Fruit fly (Drosophila melanogaster) whole organism, embryonic: Measurements from ENCODE around the gene Ppt2.

Source experiments
- Abd-B ChIP-seq: fragments of 200-800 bp; sonication (Bioruptor generic); optimal IDR thresholded peaks from 2 replicates; lab custom pipeline; 2018; ENCODE audit warnings: missing biosample characterization, mild to moderate bottlenecking, missing genetic modification characterization, moderate library complexity
- B-H1 ChIP-seq: fragments of 200-800 bp; sonication (Bioruptor generic); IDR thresholded peaks from 3 replicates; pipeline ENCODE4 v1.3.6; 2022; ENCODE audit warnings: missing biosample characterization, missing genetic modification characterization
- C15 ChIP-seq: fragments of 200-800 bp; sonication (Bioruptor generic); IDR thresholded peaks from 3 replicates; pipeline ENCODE4 v1.3.6; 2022; ENCODE audit warnings: missing biosample characterization, missing genetic modification characterization
- CG10431 ChIP-seq: fragments of 200-800 bp; sonication (Bioruptor generic); optimal IDR thresholded peaks from 3 replicates; lab custom pipeline; 2018; ENCODE audit warnings: missing biosample characterization, mild to moderate bottlenecking, missing genetic modification characterization
- CG12155 ChIP-seq: fragments of 200-800 bp; sonication (Bioruptor generic); optimal IDR thresholded peaks from 3 replicates; lab custom pipeline; 2016; ENCODE audit warnings: missing biosample characterization, missing genetic modification characterization
- CG12769 ChIP-seq: fragments of 200-800 bp; sonication (Bioruptor generic); optimal IDR thresholded peaks from 2 replicates; lab custom pipeline; 2019; ENCODE audit warnings: missing biosample characterization, mild to moderate bottlenecking, missing genetic modification characterization, moderate library complexity
- CG13287 ChIP-seq: fragments of 200-800 bp; sonication (Bioruptor generic); IDR thresholded peaks from 2 replicates; pipeline ENCODE4 v1.3.6; 2022; ENCODE audit warnings: missing biosample characterization, missing genetic modification characterization; ENCODE audit not compliant: partially characterized antibody
- CG13624 ChIP-seq: fragments of 200-800 bp; sonication (Bioruptor generic); optimal IDR thresholded peaks from 2 replicates; lab custom pipeline; 2016; ENCODE audit warnings: missing biosample characterization, missing genetic modification characterization
- CG13894 ChIP-seq: fragments of 200-800 bp; sonication (Bioruptor generic); optimal IDR thresholded peaks from 3 replicates; lab custom pipeline; 2018; ENCODE audit warnings: missing biosample characterization, mild to moderate bottlenecking, missing genetic modification characterization, moderate library complexity
- CG14050 ChIP-seq: fragments of 200-800 bp; sonication (Bioruptor generic); IDR thresholded peaks from 3 replicates; pipeline ENCODE4 v1.3.6; 2022; ENCODE audit warnings: missing biosample characterization, missing genetic modification characterization
- CG14441 ChIP-seq: fragments of 200-800 bp; sonication (Bioruptor generic); IDR thresholded peaks from 2 replicates; pipeline ENCODE4 v1.3.6; 2022; ENCODE audit warnings: missing biosample characterization, missing genetic modification characterization
- CG15479 ChIP-seq: fragments of 200-800 bp; sonication (Bioruptor generic); optimal IDR thresholded peaks from 3 replicates; lab custom pipeline; 2019; ENCODE audit warnings: missing biosample characterization, mild to moderate bottlenecking, missing genetic modification characterization, moderate library complexity
- CG1647 ChIP-seq: fragments of 200-800 bp; sonication (Bioruptor generic); optimal IDR thresholded peaks from 3 replicates; lab custom pipeline; 2016; ENCODE audit warnings: missing biosample characterization, missing genetic modification characterization
- CG18599 ChIP-seq: fragments of 200-800 bp; sonication (Bioruptor generic); optimal IDR thresholded peaks from 3 replicates; lab custom pipeline; 2017; ENCODE audit warnings: missing biosample characterization, missing genetic modification characterization, mild to moderate bottlenecking, moderate library complexity, missing genetic modification reagents
- CG2120 ChIP-seq: fragments of 200-800 bp; sonication (Bioruptor generic); optimal IDR thresholded peaks from 3 replicates; lab custom pipeline; 2016; ENCODE audit warnings: missing biosample characterization, missing genetic modification characterization
- CG2875 ChIP-seq: fragments of 200-800 bp; sonication (Bioruptor generic); optimal IDR thresholded peaks from 2 replicates; lab custom pipeline; 2017; ENCODE audit warnings: missing biosample characterization, mild to moderate bottlenecking, missing genetic modification characterization, missing genetic modification reagents
- CG30020 ChIP-seq: fragments of 200-800 bp; optimal IDR thresholded peaks from 2 replicates; lab custom pipeline; 2019; ENCODE audit warnings: missing biosample characterization, mild to moderate bottlenecking, missing genetic modification characterization, moderate library complexity
- CG30403 ChIP-seq: fragments of 200-800 bp; sonication (Bioruptor generic); optimal IDR thresholded peaks from 3 replicates; lab custom pipeline; 2016; ENCODE audit warnings: missing biosample characterization, missing genetic modification characterization
- CG32767 ChIP-seq: fragments of 200-800 bp; sonication (Bioruptor generic); IDR thresholded peaks from 2 replicates; pipeline ENCODE4 v1.3.6; 2022; ENCODE audit warnings: missing biosample characterization, missing genetic modification characterization
- CG4730 ChIP-seq: fragments of 200-800 bp; sonication (Bioruptor generic); IDR thresholded peaks from 2 replicates; pipeline ENCODE4 v1.3.6; 2022; ENCODE audit warnings: missing biosample characterization, missing genetic modification characterization
- CG6254 ChIP-seq: fragments of 200-800 bp; sonication (Bioruptor generic); optimal IDR thresholded peaks from 3 replicates; lab custom pipeline; 2017; ENCODE audit warnings: mild to moderate bottlenecking, missing biosample characterization, missing genetic modification reagents, missing genetic modification characterization
- CG6654 ChIP-seq: fragments of 200-800 bp; sonication (Bioruptor generic); optimal IDR thresholded peaks from 2 replicates; lab custom pipeline; 2017; ENCODE audit warnings: missing biosample characterization, mild to moderate bottlenecking, missing genetic modification characterization
- CG8281 ChIP-seq: fragments of 200-800 bp; sonication (Bioruptor generic); optimal IDR thresholded peaks from 2 replicates; lab custom pipeline; 2018; ENCODE audit warnings: missing biosample characterization, mild to moderate bottlenecking, missing genetic modification characterization, moderate library complexity
- CG8290 ChIP-seq, 3 experiments: fragments of 200-800 bp; sonication (Bioruptor generic); optimal IDR thresholded peaks; 2 replicates each; lab custom pipeline; 2016 to 2019; ENCODE audit warnings: missing biosample characterization in 3 of 3, missing genetic modification characterization in 3 of 3, mild to moderate bottlenecking in 2 of 3, moderate library complexity in 1 of 3
- CG8388 ChIP-seq: fragments of 200-800 bp; sonication (Bioruptor generic); optimal IDR thresholded peaks from 2 replicates; lab custom pipeline; 2019; ENCODE audit warnings: missing biosample characterization, mild to moderate bottlenecking, missing genetic modification characterization, moderate library complexity
- CG8765 ChIP-seq: fragments of 200-800 bp; sonication (Bioruptor generic); IDR thresholded peaks from 2 replicates; pipeline ENCODE4 v1.3.6; 2022; ENCODE audit warnings: missing biosample characterization, missing genetic modification characterization
- CG9215 ChIP-seq: fragments of 200-800 bp; sonication (Bioruptor generic); IDR thresholded peaks from 2 replicates; pipeline ENCODE4 v1.3.6; 2022; ENCODE audit warnings: missing biosample characterization, missing genetic modification characterization
- CrebB ChIP-seq: fragments of 200-800 bp; sonication (Bioruptor generic); optimal IDR thresholded peaks from 3 replicates; lab custom pipeline; 2018; ENCODE audit warnings: missing biosample characterization, mild to moderate bottlenecking, missing genetic modification characterization
- D19A ChIP-seq: fragments of 200-800 bp; optimal IDR thresholded peaks from 3 replicates; lab custom pipeline; 2019; ENCODE audit warnings: missing biosample characterization, mild to moderate bottlenecking, missing genetic modification characterization, moderate library complexity
- Dp ChIP-seq: fragments of 200-800 bp; sonication (Bioruptor generic); optimal IDR thresholded peaks from 2 replicates; lab custom pipeline; 2018; ENCODE audit warnings: missing biosample characterization, mild to moderate bottlenecking, missing genetic modification characterization, moderate library complexity
- HLHmδ ChIP-seq: fragments of 200-800 bp; sonication (Bioruptor generic); optimal IDR thresholded peaks from 2 replicates; lab custom pipeline; 2018; ENCODE audit warnings: missing biosample characterization, mild to moderate bottlenecking, missing genetic modification characterization, moderate library complexity
- Sry-β ChIP-seq: fragments of 200-800 bp; sonication (Bioruptor generic); optimal IDR thresholded peaks from 2 replicates; lab custom pipeline; 2018; ENCODE audit warnings: missing biosample characterization, mild to moderate bottlenecking, missing genetic modification characterization, moderate library complexity
- Taf1 ChIP-seq: fragments of 200-800 bp; sonication (Bioruptor generic); IDR thresholded peaks from 2 replicates; pipeline ENCODE4 v1.3.6; 2022; ENCODE audit warnings: missing biosample characterization, missing genetic modification characterization
- Xrp1 ChIP-seq: fragments of 200-800 bp; sonication (Bioruptor generic); IDR thresholded peaks from 2 replicates; pipeline ENCODE4 v1.3.6; 2022; ENCODE audit warnings: missing biosample characterization, missing genetic modification characterization
- bcd ChIP-seq: fragments of 200-800 bp; sonication (Bioruptor generic); optimal IDR thresholded peaks from 2 replicates; lab custom pipeline; 2017; ENCODE audit warnings: missing biosample characterization, mild to moderate bottlenecking, missing genetic modification characterization
- bigmax ChIP-seq: fragments of 200-800 bp; sonication (Bioruptor generic); optimal IDR thresholded peaks from 2 replicates; lab custom pipeline; 2018; ENCODE audit warnings: missing biosample characterization, mild to moderate bottlenecking, missing genetic modification characterization
- ems ChIP-seq: fragments of 200-800 bp; sonication (Bioruptor generic); optimal IDR thresholded peaks from 3 replicates; lab custom pipeline; 2016; ENCODE audit warnings: missing biosample characterization, missing genetic modification characterization
- esg ChIP-seq: fragments of 200-800 bp; sonication (Bioruptor generic); conservative IDR thresholded peaks from 2 replicates; pipeline ENCODE4 v1.3.6; 2022; ENCODE audit warnings: missing biosample characterization, missing genetic modification characterization
- gcm2 ChIP-seq: fragments of 200-800 bp; sonication (Bioruptor generic); optimal IDR thresholded peaks from 2 replicates; lab custom pipeline; 2016; ENCODE audit warnings: missing biosample characterization, missing genetic modification characterization
- gem ChIP-seq: fragments of 200-800 bp; sonication (Bioruptor generic); optimal IDR thresholded peaks from 2 replicates; lab custom pipeline; 2019; ENCODE audit warnings: missing biosample characterization, mild to moderate bottlenecking, missing genetic modification characterization, moderate library complexity
- hth ChIP-seq: fragments of >200 bp; optimal IDR thresholded peaks from 2 replicates; lab custom pipeline; 2017; ENCODE audit warnings: inconsistent platforms
- jing ChIP-seq: fragments of 200-800 bp; sonication (Bioruptor generic); optimal IDR thresholded peaks from 2 replicates; lab custom pipeline; 2018; ENCODE audit warnings: missing biosample characterization, mild to moderate bottlenecking, missing genetic modification characterization
- kay ChIP-seq: fragments of 200-800 bp; sonication (Bioruptor generic); optimal IDR thresholded peaks from 2 replicates; lab custom pipeline; 2016; ENCODE audit warnings: missing biosample characterization, missing genetic modification characterization
- lov ChIP-seq, 2 experiments: fragments of 200-800 bp in 1 of 2; fragments of >200 bp in 1 of 2; sonication (Bioruptor generic) in 1 of 2; IDR thresholded peaks in 1 of 2; optimal IDR thresholded peaks in 1 of 2; 2 replicates in 1 of 2; 3 replicates in 1 of 2; pipeline versions ENCODE4 v1.3.6 to Lab custom; 2017 to 2022; ENCODE audit warnings: missing biosample characterization in 1 of 2, missing genetic modification characterization in 1 of 2
- nau ChIP-seq: fragments of 200-800 bp; sonication (Bioruptor generic); optimal IDR thresholded peaks from 3 replicates; lab custom pipeline; 2017; ENCODE audit warnings: missing biosample characterization, mild to moderate bottlenecking, missing genetic modification characterization, missing genetic modification reagents
- pb ChIP-seq: fragments of 200-800 bp; sonication (Bioruptor generic); optimal IDR thresholded peaks from 3 replicates; lab custom pipeline; 2016; ENCODE audit warnings: missing biosample characterization, missing genetic modification characterization
- pita ChIP-seq: fragments of 200-800 bp; sonication (Bioruptor generic); optimal IDR thresholded peaks from 2 replicates; lab custom pipeline; 2017; ENCODE audit warnings: missing biosample characterization, mild to moderate bottlenecking, missing genetic modification characterization
- trem ChIP-seq: fragments of 200-800 bp; optimal IDR thresholded peaks from 3 replicates; lab custom pipeline; 2019; ENCODE audit warnings: missing biosample characterization, mild to moderate bottlenecking, missing genetic modification characterization, moderate library complexity
- vfl ChIP-seq: fragments of 200-800 bp; sonication (Bioruptor generic); optimal IDR thresholded peaks from 2 replicates; lab custom pipeline; 2016; ENCODE audit warnings: missing biosample characterization, missing genetic modification characterization
- yki ChIP-seq: fragments of >200 bp; optimal IDR thresholded peaks from 3 replicates; lab custom pipeline; 2018

Ppt2 gene

DNA sequence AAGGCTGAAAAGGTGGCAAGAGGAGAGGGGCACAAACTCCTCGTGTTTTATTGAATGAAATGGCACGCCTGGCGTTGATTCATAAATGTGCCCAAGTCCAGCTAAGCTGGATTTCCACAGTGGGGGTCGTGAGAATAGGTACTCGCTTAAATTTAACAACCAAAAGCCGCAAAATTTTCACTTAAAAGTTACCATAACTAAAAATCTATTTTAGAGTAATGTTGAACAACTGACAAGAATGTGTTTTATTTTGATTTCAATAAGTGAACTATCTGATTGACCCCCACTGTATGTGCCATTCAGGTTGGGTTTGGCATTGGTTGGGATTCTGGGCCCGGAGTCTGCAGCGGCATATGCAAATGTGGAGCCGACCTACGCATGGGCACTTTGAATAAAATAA, 43.8 kb downstream of the Ppt2 start (continued):
- TF ChIP-seq CG8765 (GFP tag; lab: Robert Waterston, UW) (no peak), CG12155 (GFP tag; lab: Kevin White, UChicago) (peak; percentile 14), C15 (GFP tag; lab: Robert Waterston, UW) (no peak), CG14050 (GFP tag; lab: Robert Waterston, UW) (peak; percentile 28; the same call in 1 of the 3 replicates), trem (peak; percentile 52), CG13894 (no peak), CrebB (tag; lab: Kevin White, UChicago) (peak; percentile 13), CG13287 (GFP tag; lab: Robert Waterston, UW) (no peak), HLHmδ (GFP tag; lab: Kevin White, UChicago) (no peak), CG2120 (no peak), gem (tag; lab: Kevin White, UChicago) (peak; percentile 80), CG18599 (GFP tag; lab: Kevin White, UChicago) (peak; percentile 47), esg (GFP tag; lab: Robert Waterston, UW) (peak; percentile 50; the same call in 1 of the 2 replicates), CG12769 (tag; lab: Kevin White, UChicago) (peak; percentile 65), Xrp1 (GFP tag; lab: Robert Waterston, UW) (peak; percentile 83), CG1647 (GFP tag; lab: Kevin White, UChicago) (peak; percentile 27), vfl (GFP tag; lab: Kevin White, UChicago) (no peak), bigmax (no peak), nau (GFP tag; lab: Kevin White, UChicago) (no peak), CG2875 (peak; percentile 35), bcd (GFP tag; lab: Kevin White, UChicago) (peak; percentile 62), pita (GFP tag; lab: Kevin White, UChicago) (no peak), CG6654 (no peak), kay (no peak), Taf1 (GFP tag; lab: Robert Waterston, UW) (0 out of 2 replicates have a peak, but pooled peaks have one; percentile 12), ems (no peak), gcm2 (GFP tag; lab: Kevin White, UChicago) (no peak), Abd-B (GFP tag; lab: Kevin White, UChicago) (peak; percentile 28), CG14441 (peak; percentile 61), CG6254 (GFP tag; lab: Kevin White, UChicago) (peak; percentile 73), CG8388 (peak; percentile 61), CG9215 (peak; percentile 27; the same call in 1 of the 2 replicates), CG32767 (GFP tag; lab: Robert Waterston, UW) (no peak), CG8281 (tag; lab: Kevin White, UChicago) (no peak), CG30020 (tag; lab: Kevin White, UChicago) (no peak), hth (no peak), jing (peak; percentile 32), CG15479 (GFP tag; lab: Kevin White, UChicago) (no peak), CG13624 (no peak), CG30403 (GFP tag; lab: Kevin White, UChicago) (peak; percentile 53), D19A (tag; lab: Kevin White, UChicago) (peak; percentile 54), yki (lab: Kevin White, UChicago) (no peak), B-H1 (GFP tag; lab: Robert Waterston, UW) (peak; percentile 36; the same call in 1 of the 3 replicates), CG8290 (GFP tag; optimal IDR thresholded peaks at IDR 0.05; lab: Kevin White, UChicago) (peak; percentile 8), CG8290 (tag; optimal IDR thresholded peaks at IDR 0.05; lab: Kevin White, UChicago) (peak in 1 of 2 experiments; percentile 62), pb (peak; percentile 44), Sry-β (GFP tag; lab: Kevin White, UChicago) (no peak), lov (optimal IDR thresholded peaks at IDR 0.05; lab: Kevin White, UChicago) (no peak), lov (GFP tag; IDR thresholded peaks at IDR 0.05; lab: Robert Waterston, UW) (no peak), CG10431 (no peak), Dp (GFP tag; lab: Kevin White, UChicago) (no peak), CG4730 (GFP tag; lab: Robert Waterston, UW) (peak; percentile 41)
